2 fruit fly cellular contexts compared by ENCODE assay signal in genomic region chr2L:6964632-6965031, dm6.
TF ChIP-seq lines count a peak whose summit lies in the region.

No protein-coding gene starts in this region.

- no peak for TF ChIP-seq CTCF in whole organism, embryonic (GFP tag; optimal IDR thresholded peaks at IDR 0.05; lab: Kevin White, UChicago)

TF ChIP-seq in Kc167, 6 proteins besides CTCF, POLR2A, EP300 and RAD21:
- TF ChIP-seq Sin3A (optimal IDR thresholded peaks at IDR 0.05; lab: Kevin White, UChicago) (no peak), psq (optimal IDR thresholded peaks at IDR 0.05; lab: Kevin White, UChicago) (no peak), ttk (optimal IDR thresholded peaks at IDR 0.05; lab: Kevin White, UChicago) (peak; percentile 17)

TF ChIP-seq in whole organism, embryonic, 481 proteins besides CTCF, POLR2A, EP300 and RAD21:
- peak; percentile 39 for TF ChIP-seq Med (GFP tag; lab: Kevin White, UChicago)
- TF ChIP-seq CG3281 (GFP tag; optimal IDR thresholded peaks at IDR 0.05; lab: Kevin White, UChicago) = no peak
- TF ChIP-seq CG15479 (GFP tag; optimal IDR thresholded peaks at IDR 0.05; lab: Kevin White, UChicago) = no peak
- peak; percentile 18; the same call in 1 of the 2 replicates for TF ChIP-seq nerfin-2 (GFP tag; IDR thresholded peaks at IDR 0.05; lab: Robert Waterston, UW; ENCODE audit: partially characterized antibody)
- TF ChIP-seq MESR4 (GFP tag; optimal IDR thresholded peaks at IDR 0.05; lab: Kevin White, UChicago) = peak; percentile 28
- no peak for TF ChIP-seq mam (GFP tag; optimal IDR thresholded peaks at IDR 0.05; lab: Kevin White, UChicago)
- TF ChIP-seq D19A (tag; optimal IDR thresholded peaks at IDR 0.05; lab: Kevin White, UChicago) = no peak
- TF ChIP-seq Ets65A (GFP tag; lab: Kevin White, UChicago) = peak; percentile 82
- TF ChIP-seq gcm (GFP tag; optimal IDR thresholded peaks at IDR 0.05; lab: Kevin White, UChicago) = no peak
- TF ChIP-seq CG10462 (GFP tag; optimal IDR thresholded peaks at IDR 0.05; lab: Kevin White, UChicago) = no peak
- no peak for TF ChIP-seq cato (GFP tag; optimal IDR thresholded peaks at IDR 0.05; lab: Kevin White, UChicago; ENCODE audit: borderline replicate concordance)
- TF ChIP-seq CG7556 (GFP tag; optimal IDR thresholded peaks at IDR 0.05; lab: Kevin White, UChicago) = no peak
- TF ChIP-seq unpg (GFP tag; optimal IDR thresholded peaks at IDR 0.05; lab: Kevin White, UChicago) = no peak
- no peak for TF ChIP-seq tna (GFP tag; IDR thresholded peaks at IDR 0.05; lab: Robert Waterston, UW; ENCODE audit: partially characterized antibody)
- TF ChIP-seq CG33557 (GFP tag; optimal IDR thresholded peaks at IDR 0.05; lab: Kevin White, UChicago) = no peak
- no peak for TF ChIP-seq hth (optimal IDR thresholded peaks at IDR 0.05; lab: Kevin White, UChicago)
- 0 out of 2 replicates have a peak, but pooled peaks have one; percentile 54 for TF ChIP-seq CG42726 (GFP tag; IDR thresholded peaks at IDR 0.05; lab: Robert Waterston, UW; ENCODE audit: partially characterized antibody)
- TF ChIP-seq sens (GFP tag; lab: Kevin White, UChicago) = peak; percentile 1
- no peak for TF ChIP-seq CG4282 (GFP tag; optimal IDR thresholded peaks at IDR 0.05; lab: Kevin White, UChicago)
- TF ChIP-seq Oli (tag; optimal IDR thresholded peaks at IDR 0.05; lab: Kevin White, UChicago) = no peak
- no peak for TF ChIP-seq CG14667 (GFP tag; IDR thresholded peaks at IDR 0.05; lab: Robert Waterston, UW)
- TF ChIP-seq Doc3 (GFP tag; IDR thresholded peaks at IDR 0.05; lab: Robert Waterston, UW; ENCODE audit: partially characterized antibody) = 0 out of 3 replicates have a peak, but pooled peaks have one; percentile 10
- TF ChIP-seq oc (tag; optimal IDR thresholded peaks at IDR 0.05; lab: Kevin White, UChicago) = no peak
- no peak for TF ChIP-seq jing (GFP tag; optimal IDR thresholded peaks at IDR 0.05; lab: Kevin White, UChicago)
